Worm (Caenorhabditis elegans): ENCODE measurements around the gene lys-10.

Gene lys-10

DNA sequence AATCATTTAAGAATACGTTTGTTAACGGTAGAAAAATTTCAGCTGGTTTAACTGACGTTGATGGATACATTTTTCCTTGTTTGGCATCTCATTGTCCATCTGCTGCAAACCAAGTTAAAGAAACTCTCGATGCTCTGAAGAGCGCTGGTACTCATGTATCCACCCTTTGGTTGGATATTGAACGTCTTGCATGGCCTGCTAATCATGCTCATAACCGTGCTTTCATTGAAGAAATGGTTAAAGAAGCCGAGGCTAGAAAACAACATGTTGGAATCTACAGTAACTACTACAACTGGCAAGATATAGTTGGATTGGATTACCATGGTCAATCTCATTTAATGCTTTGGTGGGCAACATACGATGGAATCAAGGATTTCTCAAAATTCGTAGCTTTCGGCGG lies 408 bp downstream of the lys-10 start:
- no peak for TF ChIP-seq M03D4.4 (tag; optimal IDR thresholded peaks at IDR 0.05)
- TF ChIP-seq elt-3 (tag; optimal IDR thresholded peaks at IDR 0.05) = no peak
- TF ChIP-seq ztf-11 (tag; optimal IDR thresholded peaks at IDR 0.05) = no peak
- no peak for TF ChIP-seq ham-2 (GFP tag; optimal IDR thresholded peaks at IDR 0.05)
- no peak for TF ChIP-seq lin-13 (tag; optimal IDR thresholded peaks at IDR 0.05)
- TF ChIP-seq ceh-43 (GFP tag; optimal IDR thresholded peaks at IDR 0.05) = no peak
- no peak for TF ChIP-seq lin-32 (GFP tag; optimal IDR thresholded peaks at IDR 0.05)
- TF ChIP-seq sptf-1 (tag; optimal IDR thresholded peaks at IDR 0.05) = no peak
- no peak for TF ChIP-seq nhr-76 (tag; optimal IDR thresholded peaks at IDR 0.05)
- TF ChIP-seq nhr-12 (tag; optimal IDR thresholded peaks at IDR 0.05) = no peak
- TF ChIP-seq cnd-1 (tag; optimal IDR thresholded peaks at IDR 0.05) = no peak
- TF ChIP-seq sem-2 (GFP tag; optimal IDR thresholded peaks at IDR 0.05) = no peak
- TF ChIP-seq nhr-237 (tag; optimal IDR thresholded peaks at IDR 0.05) = no peak
- no peak for TF ChIP-seq snpc-4 (tag; optimal IDR thresholded peaks at IDR 0.05)
- no peak for TF ChIP-seq elt-1 (tag; optimal IDR thresholded peaks at IDR 0.05; ENCODE audit: borderline replicate concordance, insufficient read depth)
- no peak for TF ChIP-seq unc-120 (tag; optimal IDR thresholded peaks at IDR 0.05; ENCODE audit: poor library complexity, severe bottlenecking)

DNA sequence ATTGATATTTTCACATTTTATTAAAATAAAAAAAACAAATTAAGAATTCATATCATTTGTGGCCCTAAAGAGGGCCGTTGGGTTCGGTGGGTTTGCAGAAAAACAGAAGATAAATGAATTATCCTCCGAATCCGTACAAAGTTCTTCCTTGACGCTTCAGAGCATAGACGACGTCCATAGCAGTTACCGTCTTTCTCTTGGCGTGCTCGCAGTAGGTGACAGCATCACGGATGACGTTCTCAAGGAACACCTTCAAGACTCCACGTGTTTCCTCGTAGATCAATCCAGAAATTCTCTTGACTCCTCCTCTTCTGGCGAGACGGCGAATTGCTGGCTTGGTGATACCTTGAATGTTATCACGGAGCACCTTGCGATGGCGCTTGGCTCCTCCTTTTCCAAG lies 928 bp downstream of the lys-10 start:
- no peak for TF ChIP-seq ham-2 (GFP tag; optimal IDR thresholded peaks at IDR 0.05)
- no peak for TF ChIP-seq nhr-12 (tag; optimal IDR thresholded peaks at IDR 0.05)
- TF ChIP-seq drap-1 (GFP tag; optimal IDR thresholded peaks at IDR 0.05) = no peak
- no peak for TF ChIP-seq bed-3 (GFP tag; optimal IDR thresholded peaks at IDR 0.05)
- TF ChIP-seq tbx-8 (GFP tag; optimal IDR thresholded peaks at IDR 0.05) = no peak
- no peak for TF ChIP-seq ceh-83 (GFP tag; optimal IDR thresholded peaks at IDR 0.05)
- no peak for TF ChIP-seq mab-5 (tag; optimal IDR thresholded peaks at IDR 0.05)
- TF ChIP-seq lin-32 (GFP tag; optimal IDR thresholded peaks at IDR 0.05) = no peak
- TF ChIP-seq unc-39 (tag; optimal IDR thresholded peaks at IDR 0.05) = no peak
- TF ChIP-seq ces-1 (GFP tag; optimal IDR thresholded peaks at IDR 0.05) = no peak
- TF ChIP-seq nhr-2 (tag; optimal IDR thresholded peaks at IDR 0.05) = no peak
- no peak for TF ChIP-seq cnd-1 (tag; optimal IDR thresholded peaks at IDR 0.05)
- TF ChIP-seq snpc-4 (tag; optimal IDR thresholded peaks at IDR 0.05) = no peak
- no peak for TF ChIP-seq elt-1 (tag; optimal IDR thresholded peaks at IDR 0.05; ENCODE audit: borderline replicate concordance, insufficient read depth)
- TF ChIP-seq ztf-11 (tag; optimal IDR thresholded peaks at IDR 0.05) = no peak

DNA sequence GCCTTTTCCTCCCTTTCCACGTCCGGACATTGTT lies 1.1 kb downstream of the lys-10 start, which contains the start of gene his-31:
his-31 (minus strand) TSS at position 30 of the 34 bp plus-strand sequence.
- no peak for TF ChIP-seq bed-3 (GFP tag; optimal IDR thresholded peaks at IDR 0.05)
- TF ChIP-seq nhr-76 (tag; optimal IDR thresholded peaks at IDR 0.05) = no peak
- no peak for TF ChIP-seq ceh-83 (GFP tag; optimal IDR thresholded peaks at IDR 0.05)
- no peak for TF ChIP-seq elt-3 (tag; optimal IDR thresholded peaks at IDR 0.05)
- no peak for TF ChIP-seq lsy-2 (tag; optimal IDR thresholded peaks at IDR 0.05)
- no peak for TF ChIP-seq ham-2 (GFP tag; optimal IDR thresholded peaks at IDR 0.05)
- TF ChIP-seq ces-1 (GFP tag; optimal IDR thresholded peaks at IDR 0.05) = no peak
- TF ChIP-seq unc-62 (GFP tag; optimal IDR thresholded peaks at IDR 0.05) = no peak

DNA sequence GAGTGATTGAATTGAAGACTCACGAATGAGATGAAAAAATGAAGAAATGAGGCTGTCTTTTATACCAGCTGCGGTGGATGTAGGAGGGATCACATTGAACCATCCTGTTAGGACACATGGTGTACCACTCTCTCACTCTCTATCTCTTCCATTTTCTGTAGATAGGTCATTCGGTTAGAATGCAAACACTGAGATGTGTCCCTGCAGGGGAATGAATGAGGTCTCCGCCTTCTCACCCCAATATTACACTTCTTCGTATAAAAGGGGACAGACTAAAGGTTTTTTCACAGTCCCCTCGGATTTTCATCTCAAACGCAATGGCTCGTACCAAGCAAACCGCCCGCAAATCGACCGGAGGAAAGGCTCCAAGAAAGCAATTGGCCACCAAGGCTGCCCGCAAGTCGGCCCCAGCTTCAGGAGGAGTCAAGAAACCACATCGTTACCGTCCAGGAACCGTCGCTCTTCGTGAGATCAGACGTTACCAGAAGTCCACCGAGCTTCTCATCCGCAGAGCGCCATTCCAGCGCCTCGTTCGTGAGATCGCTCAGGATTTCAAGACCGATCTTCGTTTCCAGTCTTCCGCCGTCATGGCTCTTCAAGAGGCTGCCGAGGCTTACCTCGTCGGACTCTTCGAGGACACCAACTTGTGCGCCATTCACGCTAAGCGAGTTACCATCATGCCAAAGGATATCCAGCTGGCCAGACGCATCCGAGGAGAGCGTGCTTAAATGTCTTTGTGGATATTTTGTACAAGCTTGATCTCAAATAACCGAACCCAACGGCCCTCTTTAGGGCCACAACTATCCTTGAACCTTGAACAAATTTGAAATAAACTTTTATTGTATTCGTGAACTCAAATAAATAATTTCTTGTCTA lies 1.6 kb downstream of the lys-10 start, which contains the start of gene his-32:
his-32 (plus strand) TSS at position 318 of the 876 bp plus-strand sequence.
- TF ChIP-seq nhr-2 (tag; optimal IDR thresholded peaks at IDR 0.05) = peak; percentile 76
- TF ChIP-seq bed-3 (GFP tag; optimal IDR thresholded peaks at IDR 0.05) = no peak
- TF ChIP-seq unc-120 (tag; optimal IDR thresholded peaks at IDR 0.05; ENCODE audit: poor library complexity, severe bottlenecking) = no peak
- no peak for TF ChIP-seq ham-2 (GFP tag; optimal IDR thresholded peaks at IDR 0.05)
- TF ChIP-seq mab-5 (tag; optimal IDR thresholded peaks at IDR 0.05) = no peak
- peak; percentile 89 for TF ChIP-seq unc-62 (GFP tag; optimal IDR thresholded peaks at IDR 0.05)
- peak; percentile 96 for TF ChIP-seq unc-39 (tag; optimal IDR thresholded peaks at IDR 0.05)
- TF ChIP-seq mls-2 (tag; optimal IDR thresholded peaks at IDR 0.05) = peak; percentile 61
- peak; percentile 87 for TF ChIP-seq nhr-12 (tag; optimal IDR thresholded peaks at IDR 0.05)
- no peak for TF ChIP-seq nhr-76 (tag; optimal IDR thresholded peaks at IDR 0.05)
- peak; percentile 39 for TF ChIP-seq ces-1 (GFP tag; optimal IDR thresholded peaks at IDR 0.05)
- no peak for TF ChIP-seq zip-8 (tag; optimal IDR thresholded peaks at IDR 0.05)
- TF ChIP-seq lin-13 (tag; optimal IDR thresholded peaks at IDR 0.05) = peak; percentile 98
- TF ChIP-seq nhr-237 (tag; optimal IDR thresholded peaks at IDR 0.05) = no peak
- TF ChIP-seq tbx-8 (GFP tag; optimal IDR thresholded peaks at IDR 0.05) = peak; percentile 72
- TF ChIP-seq sem-2 (GFP tag; optimal IDR thresholded peaks at IDR 0.05) = peak; percentile 78
- TF ChIP-seq ceh-39 (tag; optimal IDR thresholded peaks at IDR 0.05) = peak; percentile 99
- peak; percentile 98 for TF ChIP-seq ztf-11 (tag; optimal IDR thresholded peaks at IDR 0.05)
- TF ChIP-seq drap-1 (GFP tag; optimal IDR thresholded peaks at IDR 0.05) = peak; percentile 63
- peak; percentile 76 for TF ChIP-seq ceh-83 (GFP tag; optimal IDR thresholded peaks at IDR 0.05)
- TF ChIP-seq nhr-28 (tag; optimal IDR thresholded peaks at IDR 0.05) = no peak
- no peak for TF ChIP-seq blmp-1 (tag; optimal IDR thresholded peaks at IDR 0.05)
- peak; percentile 64 for TF ChIP-seq hlh-1 (tag; optimal IDR thresholded peaks at IDR 0.05)
- TF ChIP-seq snpc-4 (tag; optimal IDR thresholded peaks at IDR 0.05) = no peak
- peak; percentile 65 for TF ChIP-seq lin-32 (GFP tag; optimal IDR thresholded peaks at IDR 0.05)
- TF ChIP-seq M03D4.4 (tag; optimal IDR thresholded peaks at IDR 0.05) = peak; percentile 75
- peak; percentile 45 for TF ChIP-seq ceh-43 (GFP tag; optimal IDR thresholded peaks at IDR 0.05)
- peak; percentile 95 for TF ChIP-seq cnd-1 (tag; optimal IDR thresholded peaks at IDR 0.05)
- peak; percentile 92 for TF ChIP-seq pha-4 (tag; optimal IDR thresholded peaks at IDR 0.05)
- peak; percentile 92 for TF ChIP-seq mep-1 (tag; optimal IDR thresholded peaks at IDR 0.05)
- no peak for TF ChIP-seq elt-3 (tag; optimal IDR thresholded peaks at IDR 0.05)
- peak; percentile 20 for TF ChIP-seq elt-1 (tag; optimal IDR thresholded peaks at IDR 0.05; ENCODE audit: borderline replicate concordance, insufficient read depth)
- TF ChIP-seq flh-1 (GFP tag; optimal IDR thresholded peaks at IDR 0.05) = no peak
- peak; percentile 78 for TF ChIP-seq lsy-2 (tag; optimal IDR thresholded peaks at IDR 0.05)
- peak; percentile 70 for TF ChIP-seq sptf-1 (tag; optimal IDR thresholded peaks at IDR 0.05)

Data from whole organism, mixed stage, embryonic.